Fruit fly (Drosophila melanogaster) whole organism, adult: ENCODE data around the gene CG42337.

Experiments
- CG14711 ChIP-seq: fragments of 200-800 bp; sonication (Bioruptor generic); optimal IDR thresholded peaks from 2 replicates; lab custom pipeline; 2018; ENCODE audit warnings: missing biosample characterization, mild to moderate bottlenecking, missing genetic modification characterization, moderate library complexity
- CG1620 ChIP-seq: fragments of 200-800 bp; sonication (Bioruptor generic); optimal IDR thresholded peaks from 2 replicates; lab custom pipeline; 2016; ENCODE audit warnings: missing biosample characterization, missing genetic modification characterization
- CG33017 ChIP-seq: fragments of 200-800 bp; sonication (Bioruptor generic); optimal IDR thresholded peaks from 2 replicates; lab custom pipeline; 2018; ENCODE audit warnings: missing biosample characterization, mild to moderate bottlenecking, missing genetic modification characterization, moderate library complexity
- CG7101 ChIP-seq: fragments of 200-800 bp; sonication (Bioruptor generic); optimal IDR thresholded peaks from 2 replicates; lab custom pipeline; 2018; ENCODE audit warnings: missing biosample characterization, mild to moderate bottlenecking, missing genetic modification characterization, moderate library complexity
- Crg-1 ChIP-seq: fragments of 200-800 bp; sonication (Bioruptor generic); optimal IDR thresholded peaks from 2 replicates; lab custom pipeline; 2016; ENCODE audit warnings: missing biosample characterization, missing genetic modification characterization
- Hr96 ChIP-seq: fragments of 200-800 bp; sonication (Bioruptor generic); optimal IDR thresholded peaks from 2 replicates; lab custom pipeline; 2016; ENCODE audit warnings: missing biosample characterization, missing genetic modification characterization
- Mnt ChIP-seq: fragments of 200-800 bp; sonication (Bioruptor generic); optimal IDR thresholded peaks from 2 replicates; lab custom pipeline; 2016; ENCODE audit warnings: missing biosample characterization, mild to moderate bottlenecking, missing genetic modification characterization
- cic ChIP-seq: fragments of 200-800 bp; sonication (Bioruptor generic); optimal IDR thresholded peaks from 2 replicates; lab custom pipeline; 2017; ENCODE audit warnings: missing biosample characterization, mild to moderate bottlenecking, missing genetic modification characterization, moderate library complexity
- kay ChIP-seq: fragments of 200-800 bp; sonication (Bioruptor generic); peaks from one replicate; lab custom pipeline; 2016; ENCODE audit warnings: missing biosample characterization, missing genetic modification characterization, borderline replicate concordance
- pad ChIP-seq: fragments of 200-800 bp; sonication (Bioruptor generic); optimal IDR thresholded peaks from 3 replicates; lab custom pipeline; 2017; ENCODE audit warnings: missing biosample characterization, missing genetic modification characterization, mild to moderate bottlenecking, moderate library complexity, missing genetic modification reagents
- tj ChIP-seq: fragments of 200-800 bp; sonication (Bioruptor generic); optimal IDR thresholded peaks from 3 replicates; lab custom pipeline; 2017; ENCODE audit warnings: missing biosample characterization, mild to moderate bottlenecking, missing genetic modification characterization, moderate library complexity
- toe ChIP-seq: fragments of 200-800 bp; sonication (Bioruptor generic); optimal IDR thresholded peaks from 2 replicates; lab custom pipeline; 2016; ENCODE audit warnings: missing biosample characterization, missing genetic modification characterization

DNA sequence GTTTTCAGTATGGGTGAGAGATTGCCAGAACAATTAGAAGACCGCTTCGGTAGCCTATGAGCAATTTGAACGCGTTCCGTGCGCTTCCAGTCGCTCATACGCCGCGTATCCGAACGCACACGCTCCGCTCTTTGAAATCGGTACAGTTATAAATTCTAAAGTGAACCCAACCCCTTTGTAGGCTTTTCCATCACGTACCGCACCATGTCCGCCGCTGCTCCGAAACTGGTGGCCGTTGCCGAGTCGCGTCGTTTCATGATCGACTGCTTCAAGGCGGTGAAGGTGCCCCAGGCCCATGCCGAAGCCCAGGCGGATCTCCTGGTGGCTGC is 12.3 kb upstream of the CG42337 start:
- TF ChIP-seq kay (GFP tag; lab: Kevin White, UChicago) (no peak), toe (GFP tag; lab: Kevin White, UChicago) (no peak), Hr96 (no peak), CG33017 (no peak), pad (GFP tag; lab: Kevin White, UChicago) (no peak), CG14711 (tag; lab: Kevin White, UChicago) (no peak), CG1620 (GFP tag; lab: Kevin White, UChicago) (no peak), Crg-1 (GFP tag; lab: Kevin White, UChicago) (no peak), CG7101 (tag; lab: Kevin White, UChicago) (no peak), cic (no peak), tj (GFP tag; lab: Kevin White, UChicago) (no peak), Mnt (GFP tag; lab: Kevin White, UChicago) (no peak)
